Worm (Caenorhabditis elegans): ENCODE measurements around the gene nspb-11.

ce11 chrII:12901025-12901424, 6.1 kb upstream of the nspb-11 start, which contains the start of gene clec-65:
- TF ChIP-seq ama-1 (optimal IDR thresholded peaks at IDR 0.05) (no peak), dve-1 (tag; optimal IDR thresholded peaks at IDR 0.05) (no peak), ceh-31 (tag; optimal IDR thresholded peaks at IDR 0.05) (no peak), dmd-4 (tag; optimal IDR thresholded peaks at IDR 0.05; ENCODE audit: borderline replicate concordance) (no peak), nfya-1 (tag; optimal IDR thresholded peaks at IDR 0.05) (no peak), pha-4 (tag; optimal IDR thresholded peaks at IDR 0.05) (no peak), fkh-10 (GFP tag; optimal IDR thresholded peaks at IDR 0.05) (no peak), ref-2 (tag; optimal IDR thresholded peaks at IDR 0.05) (no peak), mec-3 (tag; optimal IDR thresholded peaks at IDR 0.05; ENCODE audit: borderline replicate concordance) (no peak), ahr-1 (tag; optimal IDR thresholded peaks at IDR 0.05) (no peak), ceh-34 (tag; optimal IDR thresholded peaks at IDR 0.05) (no peak)
